Fruit fly (Drosophila melanogaster) whole organism, embryonic: ENCODE results near the gene CG15406.

ENCODE experiments used
- Bgb ChIP-seq: fragments of 200-800 bp; sonication (Bioruptor generic); IDR thresholded peaks from 2 replicates; pipeline ENCODE4 v1.3.6; 2022; ENCODE audit warnings: missing biosample characterization, missing genetic modification characterization; ENCODE audit not compliant: partially characterized antibody
- CG10543 ChIP-seq: fragments of 200-800 bp; sonication (Bioruptor generic); optimal IDR thresholded peaks from 3 replicates; lab custom pipeline; 2017; ENCODE audit warnings: missing biosample characterization, mild to moderate bottlenecking, missing genetic modification characterization, moderate library complexity
- CG10979 ChIP-seq: fragments of 200-800 bp; sonication (Bioruptor generic); optimal IDR thresholded peaks from 2 replicates; lab custom pipeline; 2018; ENCODE audit warnings: missing biosample characterization, mild to moderate bottlenecking, missing genetic modification characterization, moderate library complexity
- CG12104 ChIP-seq: fragments of 200-800 bp; sonication (Bioruptor generic); optimal IDR thresholded peaks from 3 replicates; lab custom pipeline; 2016; ENCODE audit warnings: missing biosample characterization, missing genetic modification characterization
- CG14014 ChIP-seq: fragments of 200-800 bp; sonication (Bioruptor generic); IDR thresholded peaks from 2 replicates; pipeline ENCODE4 v1.3.6; 2022; ENCODE audit warnings: missing biosample characterization, missing genetic modification characterization
- CG14667 ChIP-seq: fragments of 200-800 bp; sonication (Bioruptor generic); IDR thresholded peaks from 2 replicates; pipeline ENCODE4 v1.3.6; 2022; ENCODE audit warnings: missing biosample characterization, missing genetic modification characterization
- CG16863 ChIP-seq: fragments of 200-800 bp; sonication (Bioruptor generic); optimal IDR thresholded peaks from 3 replicates; lab custom pipeline; 2016; ENCODE audit warnings: missing biosample characterization, missing genetic modification characterization
- CG17612 ChIP-seq: fragments of 200-800 bp; sonication (Bioruptor generic); IDR thresholded peaks from 2 replicates; pipeline ENCODE4 v1.3.6; 2022; ENCODE audit warnings: missing biosample characterization, missing genetic modification characterization
- CG2678 ChIP-seq: fragments of 200-800 bp; sonication (Bioruptor generic); optimal IDR thresholded peaks from 3 replicates; lab custom pipeline; 2019; ENCODE audit warnings: missing biosample characterization, mild to moderate bottlenecking, missing genetic modification characterization, moderate library complexity
- CG34224 ChIP-seq: fragments of 200-800 bp; sonication (Bioruptor generic); IDR thresholded peaks from 3 replicates; pipeline ENCODE4 v1.3.6; 2022; ENCODE audit warnings: missing biosample characterization, missing genetic modification characterization; ENCODE audit not compliant: partially characterized antibody
- CG4282 ChIP-seq: fragments of 200-800 bp; sonication (Bioruptor generic); optimal IDR thresholded peaks from 2 replicates; lab custom pipeline; 2016; ENCODE audit warnings: missing biosample characterization, missing genetic modification characterization
- CG4328 ChIP-seq: fragments of 200-800 bp; sonication (Bioruptor generic); optimal IDR thresholded peaks from 3 replicates; lab custom pipeline; 2017; ENCODE audit warnings: missing biosample characterization, missing genetic modification reagents, missing genetic modification characterization
- CG6791 ChIP-seq: fragments of 200-800 bp; sonication (Bioruptor generic); IDR thresholded peaks from 3 replicates; pipeline ENCODE4 v1.3.6; 2022; ENCODE audit warnings: missing biosample characterization, missing genetic modification characterization; ENCODE audit not compliant: partially characterized antibody
- CTCF ChIP-seq: fragments of 200-800 bp; sonication (Bioruptor generic); optimal IDR thresholded peaks from 2 replicates; lab custom pipeline; 2017; ENCODE audit warnings: missing biosample characterization, mild to moderate bottlenecking, missing genetic modification characterization, moderate library complexity
- Dad ChIP-seq: fragments of 200-800 bp; sonication (Bioruptor generic); optimal IDR thresholded peaks from 3 replicates; lab custom pipeline; 2016; ENCODE audit warnings: missing biosample characterization, missing genetic modification characterization
- Dfd ChIP-seq, 2 experiments: fragments of >200 bp; optimal IDR thresholded peaks; 2 replicates each; lab custom pipeline; 2017; ENCODE audit warnings: missing biosample characterization in 2 of 2, missing genetic modification characterization in 2 of 2
- Dp ChIP-seq: fragments of 200-800 bp; sonication (Bioruptor generic); optimal IDR thresholded peaks from 2 replicates; lab custom pipeline; 2018; ENCODE audit warnings: missing biosample characterization, mild to moderate bottlenecking, missing genetic modification characterization, moderate library complexity
- E2f2 ChIP-seq: fragments of 200-800 bp; sonication (Bioruptor generic); IDR thresholded peaks from 2 replicates; pipeline ENCODE4 v1.3.6; 2022; ENCODE audit warnings: missing biosample characterization, missing genetic modification characterization
- GATAe ChIP-seq: fragments of 200-800 bp; sonication (Bioruptor generic); conservative IDR thresholded peaks from 2 replicates; pipeline ENCODE4 v1.3.6; 2022; ENCODE audit warnings: missing biosample characterization, missing genetic modification characterization
- HLH4C ChIP-seq: fragments of 200-800 bp; sonication (Bioruptor generic); IDR thresholded peaks from 3 replicates; pipeline ENCODE4 v1.3.6; 2022; ENCODE audit warnings: missing biosample characterization, missing genetic modification characterization; ENCODE audit not compliant: partially characterized antibody
- HLHmδ ChIP-seq: fragments of 200-800 bp; sonication (Bioruptor generic); optimal IDR thresholded peaks from 2 replicates; lab custom pipeline; 2018; ENCODE audit warnings: missing biosample characterization, mild to moderate bottlenecking, missing genetic modification characterization, moderate library complexity
- Hey ChIP-seq: fragments of 200-800 bp; sonication (Bioruptor generic); optimal IDR thresholded peaks from 3 replicates; lab custom pipeline; 2018; ENCODE audit warnings: missing biosample characterization, mild to moderate bottlenecking, missing genetic modification characterization
- Hr39 ChIP-seq: fragments of >200 bp; optimal IDR thresholded peaks from 2 replicates; lab custom pipeline; 2017
- Med ChIP-seq: fragments of 200-800 bp; sonication (Bioruptor generic); peaks from one replicate; lab custom pipeline; 2016; ENCODE audit warnings: missing biosample characterization, missing genetic modification characterization, mild to moderate bottlenecking, inconsistent platforms, moderate library complexity
- Meics ChIP-seq: fragments of 200-800 bp; sonication (Bioruptor generic); optimal IDR thresholded peaks from 2 replicates; lab custom pipeline; 2017; ENCODE audit warnings: missing biosample characterization, mild to moderate bottlenecking, missing genetic modification characterization
- Nf-YB ChIP-seq: fragments of 200-800 bp; sonication (Bioruptor generic); optimal IDR thresholded peaks from 3 replicates; lab custom pipeline; 2019; ENCODE audit warnings: missing biosample characterization, mild to moderate bottlenecking, missing genetic modification characterization, moderate library complexity
- Sry-δ ChIP-seq: fragments of 200-800 bp; sonication (Bioruptor generic); optimal IDR thresholded peaks from 2 replicates; lab custom pipeline; 2016; ENCODE audit warnings: missing biosample characterization, missing genetic modification characterization
- ato ChIP-seq: fragments of 200-800 bp; sonication (Bioruptor generic); IDR thresholded peaks from 2 replicates; pipeline ENCODE4 v1.3.6; 2022; ENCODE audit warnings: missing biosample characterization, missing genetic modification characterization; ENCODE audit not compliant: partially characterized antibody
- bcd ChIP-seq: fragments of 200-800 bp; sonication (Bioruptor generic); optimal IDR thresholded peaks from 2 replicates; lab custom pipeline; 2017; ENCODE audit warnings: missing biosample characterization, mild to moderate bottlenecking, missing genetic modification characterization
- crp ChIP-seq, 2 experiments: fragments of 200-800 bp; sonication (Bioruptor generic); optimal IDR thresholded peaks; 2 replicates in 1 of 2; 3 replicates in 1 of 2; lab custom pipeline; 2017; ENCODE audit warnings: missing biosample characterization in 2 of 2, missing genetic modification characterization in 2 of 2, mild to moderate bottlenecking in 1 of 2, moderate library complexity in 1 of 2
- cwo ChIP-seq: fragments of 200-800 bp; sonication (Bioruptor generic); optimal IDR thresholded peaks from 3 replicates; lab custom pipeline; 2017; ENCODE audit warnings: missing biosample characterization, missing genetic modification characterization, mild to moderate bottlenecking, moderate library complexity, missing genetic modification reagents
- fd3F ChIP-seq: fragments of 200-800 bp; sonication (Bioruptor generic); optimal IDR thresholded peaks from 2 replicates; lab custom pipeline; 2018; ENCODE audit warnings: missing biosample characterization, mild to moderate bottlenecking, missing genetic modification characterization, moderate library complexity
- fd64A ChIP-seq: fragments of 200-800 bp; sonication (Bioruptor generic); optimal IDR thresholded peaks from 3 replicates; lab custom pipeline; 2018; ENCODE audit warnings: missing biosample characterization, mild to moderate bottlenecking, missing genetic modification characterization
- fd96Cb ChIP-seq: fragments of 200-800 bp; sonication (Bioruptor generic); optimal IDR thresholded peaks from 2 replicates; lab custom pipeline; 2018; ENCODE audit warnings: missing biosample characterization, mild to moderate bottlenecking, missing genetic modification characterization, moderate library complexity
- grn ChIP-seq: fragments of 200-800 bp; sonication (Bioruptor generic); optimal IDR thresholded peaks from 3 replicates; lab custom pipeline; 2017; ENCODE audit warnings: missing biosample characterization, missing genetic modification characterization
- gsb-n ChIP-seq: fragments of 200-800 bp; sonication (Bioruptor generic); optimal IDR thresholded peaks from 3 replicates; lab custom pipeline; 2018; ENCODE audit warnings: missing biosample characterization, mild to moderate bottlenecking, missing genetic modification characterization
- hbn ChIP-seq: fragments of 200-800 bp; sonication (Bioruptor generic); IDR thresholded peaks from 2 replicates; pipeline ENCODE4 v1.3.6; 2022; ENCODE audit warnings: missing biosample characterization, missing genetic modification characterization; ENCODE audit not compliant: partially characterized antibody
- nmo ChIP-seq: fragments of 200-800 bp; sonication (Bioruptor generic); optimal IDR thresholded peaks from 2 replicates; lab custom pipeline; 2018; ENCODE audit warnings: missing biosample characterization, mild to moderate bottlenecking, missing genetic modification characterization, moderate library complexity
- rib ChIP-seq: fragments of 200-800 bp; sonication (Bioruptor generic); IDR thresholded peaks from 2 replicates; pipeline ENCODE4 v1.3.6; 2022; ENCODE audit warnings: missing biosample characterization, missing genetic modification characterization
- sens ChIP-seq: fragments of 200-800 bp; sonication (Bioruptor generic); peaks from one replicate; lab custom pipeline; 2016; ENCODE audit warnings: missing biosample characterization, missing genetic modification characterization
- sima ChIP-seq: fragments of 200-800 bp; sonication (Bioruptor generic); optimal IDR thresholded peaks from 2 replicates; lab custom pipeline; 2016; ENCODE audit warnings: missing biosample characterization, missing genetic modification characterization
- tna ChIP-seq: fragments of 200-800 bp; sonication (Bioruptor generic); IDR thresholded peaks from 2 replicates; pipeline ENCODE4 v1.3.6; 2022; ENCODE audit warnings: missing biosample characterization, missing genetic modification characterization; ENCODE audit not compliant: partially characterized antibody
- unc-4 ChIP-seq: fragments of 200-800 bp; sonication (Bioruptor generic); IDR thresholded peaks from 2 replicates; pipeline ENCODE4 v1.3.6; 2022; ENCODE audit warnings: missing biosample characterization, missing genetic modification characterization; ENCODE audit not compliant: partially characterized antibody
- vfl ChIP-seq: fragments of 200-800 bp; sonication (Bioruptor generic); optimal IDR thresholded peaks from 2 replicates; lab custom pipeline; 2016; ENCODE audit warnings: missing biosample characterization, missing genetic modification characterization

Gene CG15406

dm6 chr2L:3304831-3305828, 3.9 kb upstream of the CG15406 start (continued):
- TF ChIP-seq CG10979 (no peak), Hr39 (lab: Kevin White, UChicago) (no peak), CG12104 (GFP tag; lab: Kevin White, UChicago) (no peak), CG4282 (GFP tag; lab: Kevin White, UChicago) (no peak), sens (GFP tag; lab: Kevin White, UChicago) (peak; percentile 42), rib (GFP tag; lab: Robert Waterston, UW) (0 out of 2 replicates have a peak, but pooled peaks have one; percentile 16), HLH4C (GFP tag; lab: Robert Waterston, UW) (0 out of 3 replicates have a peak, but pooled peaks have one; percentile 9), Bgb (GFP tag; lab: Robert Waterston, UW) (no peak), gsb-n (tag; lab: Kevin White, UChicago) (no peak), CTCF (GFP tag; lab: Kevin White, UChicago) (no peak), Med (peak; percentile 33), Dad (GFP tag; lab: Kevin White, UChicago) (no peak), cwo (GFP tag; lab: Kevin White, UChicago) (peak; percentile 35), vfl (GFP tag; lab: Kevin White, UChicago) (no peak), fd96Cb (tag; lab: Kevin White, UChicago) (no peak), CG14014 (GFP tag; lab: Robert Waterston, UW) (no peak)

- TF ChIP-seq E2f2 (GFP tag; lab: Robert Waterston, UW) (no peak), GATAe (peak; percentile 72), grn (GFP tag; lab: Kevin White, UChicago) (peak; percentile 50), Hey (tag; lab: Kevin White, UChicago) (peak; percentile 79)
These were observed 1.8 kb upstream of the CG15406 start for dm6 chr2L:3307189-3307588.

dm6 chr2L:3319731-3320295, 10.8 kb downstream of the CG15406 start, which contains the start of the genes Fign and CG8837:
Gene Fign, minus strand, starts transcription at chr2L:3319872.
Gene CG8837, plus strand, starts transcription at chr2L:3320245.
- TF ChIP-seq CG4328 (GFP tag; lab: Kevin White, UChicago) (no peak), CG17612 (GFP tag; lab: Robert Waterston, UW) (no peak), crp (GFP tag; optimal IDR thresholded peaks at IDR 0.05; lab: Kevin White, UChicago) (peak; percentile 63 to 93), fd64A (GFP tag; lab: Kevin White, UChicago) (no peak), fd3F (no peak), Dp (GFP tag; lab: Kevin White, UChicago) (peak; percentile 94), CG14667 (GFP tag; lab: Robert Waterston, UW) (no peak), sens (GFP tag; lab: Kevin White, UChicago) (no peak), Dfd (GFP tag; optimal IDR thresholded peaks at IDR 0.05; lab: Kevin White, UChicago) (peak in 1 of 2 experiments; percentile 41), sima (GFP tag; lab: Kevin White, UChicago) (no peak), Nf-YB (no peak), HLHmδ (GFP tag; lab: Kevin White, UChicago) (no peak), nmo (GFP tag; lab: Kevin White, UChicago) (peak; percentile 26), Hr39 (lab: Kevin White, UChicago) (no peak), Bgb (GFP tag; lab: Robert Waterston, UW) (peak; percentile 94), Sry-δ (GFP tag; lab: Kevin White, UChicago) (peak; percentile 65), CG34224 (GFP tag; lab: Robert Waterston, UW) (peak; percentile 86), CG16863 (GFP tag; lab: Kevin White, UChicago) (no peak), CG6791 (peak; percentile 94), bcd (no peak), CG10543 (GFP tag; lab: Kevin White, UChicago) (peak; percentile 3), unc-4 (GFP tag; lab: Robert Waterston, UW) (peak; percentile 57), Meics (no peak), ato (GFP tag; lab: Robert Waterston, UW) (peak; percentile 93), CG2678 (tag; lab: Kevin White, UChicago) (no peak), hbn (GFP tag; lab: Robert Waterston, UW) (peak; percentile 58), tna (GFP tag; lab: Robert Waterston, UW) (peak; percentile 94)
